Worm (Caenorhabditis elegans) whole organism, L3 larva: ENCODE results near the gene vab-8.

ENCODE experiments used
- ama-1 ChIP-seq: fragments of 150-350 bp; optimal IDR thresholded peaks from 2 replicates; lab custom pipeline; 2018
- ceh-82 ChIP-seq: fragments of 150-350 bp; optimal IDR thresholded peaks from 2 replicates; lab custom pipeline; 2014; ENCODE audit warnings: missing biosample characterization, missing genetic modification characterization
- fkh-2 ChIP-seq: fragments of 150-350 bp; optimal IDR thresholded peaks from 2 replicates; lab custom pipeline; 2014; ENCODE audit warnings: missing biosample characterization, missing genetic modification reagents, missing genetic modification characterization
- fos-1 ChIP-seq: fragments of 150-350 bp; optimal IDR thresholded peaks from 2 replicates; lab custom pipeline; 2014; ENCODE audit warnings: missing biosample characterization, missing genetic modification characterization
- lin-15B ChIP-seq: fragments of 150-350 bp; optimal IDR thresholded peaks from 2 replicates; lab custom pipeline; 2014; ENCODE audit warnings: missing biosample characterization, missing genetic modification characterization
- nfya-1 ChIP-seq: sonication (generic microtip); optimal IDR thresholded peaks from 2 replicates; lab custom pipeline; 2017; ENCODE audit warnings: missing genetic modification characterization, mild to moderate bottlenecking, missing compliant biosample characterization, antibody characterized with exemption, moderate library complexity; ENCODE audit not compliant: insufficient read depth
- nhr-76 ChIP-seq: fragments of 150-350 bp; sonication (generic microtip); optimal IDR thresholded peaks from 5 replicates; lab custom pipeline; 2014; ENCODE audit warnings: missing biosample characterization, missing genetic modification characterization
- pha-4 ChIP-seq: fragments of 150-350 bp; optimal IDR thresholded peaks from 2 replicates; lab custom pipeline; 2014; ENCODE audit warnings: missing biosample characterization, missing genetic modification reagents, missing genetic modification characterization
- sea-2 ChIP-seq: fragments of 150-350 bp; sonication (generic microtip); optimal IDR thresholded peaks from 4 replicates; lab custom pipeline; 2014; ENCODE audit warnings: missing biosample characterization, missing genetic modification reagents, missing genetic modification characterization
- unc-39 ChIP-seq: sonication (generic microtip); optimal IDR thresholded peaks from 4 replicates; lab custom pipeline; 2017; ENCODE audit warnings: missing biosample characterization, missing genetic modification characterization
- unc-62 ChIP-seq: fragments of 150-350 bp; sonication (generic microtip); optimal IDR thresholded peaks from 4 replicates; lab custom pipeline; 2014; ENCODE audit warnings: missing biosample characterization, missing genetic modification reagents, missing genetic modification characterization
- ztf-11 ChIP-seq: fragments of 150-350 bp; optimal IDR thresholded peaks from 2 replicates; lab custom pipeline; 2014; ENCODE audit warnings: missing biosample characterization, missing genetic modification characterization

DNA sequence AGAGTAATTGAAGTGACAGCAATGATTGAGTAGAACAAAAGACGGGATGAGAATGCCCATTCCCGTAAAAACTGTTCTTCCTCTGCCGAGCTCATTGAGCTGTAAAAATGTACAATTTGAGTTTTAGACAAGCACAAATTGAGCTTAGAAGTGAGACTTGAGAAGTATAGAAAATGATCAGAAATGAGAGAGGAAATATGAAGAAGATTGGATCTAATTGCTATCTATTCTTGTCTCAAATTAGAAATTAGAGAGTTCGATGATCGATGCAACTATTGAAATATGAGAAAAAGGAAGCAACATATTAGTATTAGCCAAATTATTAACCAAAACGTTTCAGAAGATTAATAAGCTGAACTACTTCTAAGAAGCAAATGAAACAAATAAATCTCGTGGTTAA lies 43.0 kb upstream of the vab-8 start, which contains the start of gene ZK863.1:
- TF ChIP-seq pha-4 (tag; lab: Kevin White, UChicago) (no peak), ceh-82 (tag; lab: Kevin White, UChicago) (no peak), ama-1 (lab: Kevin White, UChicago) (no peak), nfya-1 (tag; lab: Kevin White, UChicago) (no peak), lin-15B (no peak), fkh-2 (no peak), ztf-11 (tag; lab: Kevin White, UChicago) (no peak), unc-62 (GFP tag; lab: Kevin White, UChicago) (no peak), nhr-76 (no peak), sea-2 (GFP tag; lab: Kevin White, UChicago) (no peak), fos-1 (no peak), unc-39 (tag; lab: Kevin White, UChicago) (no peak)
